Fruit fly (Drosophila melanogaster) whole organism, prepupa: ENCODE data around the gene Lcp65Ad.
A peak's percentile ranks its signal among the peaks of the same experiment; 100 is the strongest.

ENCODE experiments used
- CG1621 ChIP-seq: fragments of 200-800 bp; sonication (Bioruptor generic); optimal IDR thresholded peaks from 3 replicates; lab custom pipeline; 2018; ENCODE audit warnings: missing biosample characterization, mild to moderate bottlenecking, missing genetic modification characterization
- CG31627 ChIP-seq: fragments of 200-800 bp; sonication (Bioruptor generic); optimal IDR thresholded peaks from 3 replicates; lab custom pipeline; 2016; ENCODE audit warnings: missing biosample characterization, missing genetic modification characterization
- Sox102F ChIP-seq: fragments of 200-800 bp; sonication (Bioruptor generic); optimal IDR thresholded peaks from 2 replicates; lab custom pipeline; 2016; ENCODE audit warnings: missing biosample characterization, mild to moderate bottlenecking, missing genetic modification characterization
- Sox14 ChIP-seq: fragments of 200-800 bp; sonication (Bioruptor generic); optimal IDR thresholded peaks from 3 replicates; lab custom pipeline; 2016; ENCODE audit warnings: missing biosample characterization, missing genetic modification characterization
- fkh ChIP-seq: fragments of 200-800 bp; sonication (Bioruptor generic); optimal IDR thresholded peaks from 3 replicates; lab custom pipeline; 2017; ENCODE audit warnings: missing biosample characterization, mild to moderate bottlenecking, missing genetic modification characterization, moderate library complexity

- no peak for TF ChIP-seq Sox102F (GFP tag; lab: Kevin White, UChicago)
- TF ChIP-seq CG31627 (GFP tag; lab: Kevin White, UChicago) = peak; percentile 90
- no peak for TF ChIP-seq CG1621 (tag; lab: Kevin White, UChicago)
- TF ChIP-seq Sox14 (GFP tag; lab: Kevin White, UChicago) = peak; percentile 79
- TF ChIP-seq fkh = no peak
Observed at dm6 chr3L:6192822-6193555, 49.8 kb downstream of the Lcp65Ad start, which contains the start of the genes Sf3b6 and Tnpo.
